Fruit fly (Drosophila melanogaster) whole organism, embryonic: ENCODE data around the gene CG13843.

Experiments used
- CG10267 ChIP-seq: fragments of 200-800 bp; sonication (Bioruptor generic); optimal IDR thresholded peaks from 2 replicates; lab custom pipeline; 2018; ENCODE audit warnings: missing biosample characterization, mild to moderate bottlenecking, missing genetic modification characterization, moderate library complexity
- CG10462 ChIP-seq: fragments of 200-800 bp; sonication (Bioruptor generic); optimal IDR thresholded peaks from 2 replicates; lab custom pipeline; 2016; ENCODE audit warnings: missing biosample characterization, missing genetic modification characterization
- CG10543 ChIP-seq: fragments of 200-800 bp; sonication (Bioruptor generic); optimal IDR thresholded peaks from 3 replicates; lab custom pipeline; 2017; ENCODE audit warnings: missing biosample characterization, mild to moderate bottlenecking, missing genetic modification characterization, moderate library complexity
- CG11695 ChIP-seq: fragments of 200-800 bp; sonication (Bioruptor generic); IDR thresholded peaks from 3 replicates; pipeline ENCODE4 v1.3.6; 2022; ENCODE audit warnings: missing biosample characterization, missing genetic modification characterization
- CG12391 ChIP-seq: fragments of 200-800 bp; sonication (Bioruptor generic); optimal IDR thresholded peaks from 3 replicates; lab custom pipeline; 2018; ENCODE audit warnings: missing biosample characterization, mild to moderate bottlenecking, missing genetic modification characterization, moderate library complexity
- CG14710 ChIP-seq: fragments of 200-800 bp; sonication (Bioruptor generic); optimal IDR thresholded peaks from 3 replicates; lab custom pipeline; 2019; ENCODE audit warnings: missing biosample characterization, mild to moderate bottlenecking, missing genetic modification characterization, moderate library complexity
- CG16815 ChIP-seq: fragments of 200-800 bp; sonication (Bioruptor generic); optimal IDR thresholded peaks from 3 replicates; lab custom pipeline; 2017; ENCODE audit warnings: missing biosample characterization, mild to moderate bottlenecking, missing genetic modification characterization
- CG2120 ChIP-seq: fragments of 200-800 bp; sonication (Bioruptor generic); optimal IDR thresholded peaks from 3 replicates; lab custom pipeline; 2016; ENCODE audit warnings: missing biosample characterization, missing genetic modification characterization
- CG2875 ChIP-seq: fragments of 200-800 bp; sonication (Bioruptor generic); optimal IDR thresholded peaks from 2 replicates; lab custom pipeline; 2017; ENCODE audit warnings: missing biosample characterization, mild to moderate bottlenecking, missing genetic modification characterization, missing genetic modification reagents
- CG30020 ChIP-seq: fragments of 200-800 bp; optimal IDR thresholded peaks from 2 replicates; lab custom pipeline; 2019; ENCODE audit warnings: missing biosample characterization, mild to moderate bottlenecking, missing genetic modification characterization, moderate library complexity
- CG3065 ChIP-seq: fragments of 200-800 bp; sonication (Bioruptor generic); optimal IDR thresholded peaks from 2 replicates; lab custom pipeline; 2016; ENCODE audit warnings: missing biosample characterization, missing genetic modification characterization
- CG32767 ChIP-seq: fragments of 200-800 bp; sonication (Bioruptor generic); IDR thresholded peaks from 2 replicates; pipeline ENCODE4 v1.3.6; 2022; ENCODE audit warnings: missing biosample characterization, missing genetic modification characterization
- CG3847 ChIP-seq: fragments of 200-800 bp; sonication (Bioruptor generic); IDR thresholded peaks from 2 replicates; pipeline ENCODE4 v1.3.6; 2022; ENCODE audit warnings: missing biosample characterization, missing genetic modification characterization
- CG4617 ChIP-seq: fragments of 200-800 bp; sonication (Bioruptor generic); optimal IDR thresholded peaks from 3 replicates; lab custom pipeline; 2016; ENCODE audit warnings: missing biosample characterization, missing genetic modification characterization, borderline replicate concordance
- CG7556 ChIP-seq: fragments of 200-800 bp; sonication (Bioruptor generic); optimal IDR thresholded peaks from 2 replicates; lab custom pipeline; 2017; ENCODE audit warnings: missing biosample characterization, mild to moderate bottlenecking, missing genetic modification characterization
- Camta ChIP-seq: fragments of 200-800 bp; sonication (Bioruptor generic); optimal IDR thresholded peaks from 2 replicates; lab custom pipeline; 2016; ENCODE audit warnings: missing biosample characterization, missing genetic modification characterization
- CoRest ChIP-seq: fragments of 200-800 bp; sonication (Bioruptor generic); optimal IDR thresholded peaks from 3 replicates; lab custom pipeline; 2018; ENCODE audit warnings: missing biosample characterization, mild to moderate bottlenecking, missing genetic modification characterization, moderate library complexity
- Dip2 ChIP-seq: fragments of 200-800 bp; sonication (Bioruptor generic); IDR thresholded peaks from 2 replicates; pipeline ENCODE4 v1.3.6; 2022; ENCODE audit warnings: missing biosample characterization, missing genetic modification characterization
- Dp ChIP-seq: fragments of 200-800 bp; sonication (Bioruptor generic); optimal IDR thresholded peaks from 2 replicates; lab custom pipeline; 2018; ENCODE audit warnings: missing biosample characterization, mild to moderate bottlenecking, missing genetic modification characterization, moderate library complexity
- HmgD ChIP-seq: fragments of 200-800 bp; sonication (Bioruptor generic); optimal IDR thresholded peaks from 3 replicates; lab custom pipeline; 2016; ENCODE audit warnings: missing biosample characterization, missing genetic modification characterization
- Hmr ChIP-seq: fragments of 200-800 bp; sonication (Bioruptor generic); optimal IDR thresholded peaks from 3 replicates; lab custom pipeline; 2017; ENCODE audit warnings: mild to moderate bottlenecking, missing biosample characterization, missing genetic modification reagents, missing genetic modification characterization
- Hr39 ChIP-seq: fragments of >200 bp; optimal IDR thresholded peaks from 2 replicates; lab custom pipeline; 2017
- Lpt ChIP-seq: fragments of >200 bp; optimal IDR thresholded peaks from 2 replicates; lab custom pipeline; 2018; ENCODE audit warnings: missing biosample characterization, missing genetic modification characterization
- Med ChIP-seq: fragments of 200-800 bp; sonication (Bioruptor generic); peaks from one replicate; lab custom pipeline; 2016; ENCODE audit warnings: missing biosample characterization, missing genetic modification characterization, mild to moderate bottlenecking, inconsistent platforms, moderate library complexity
- Nf-YC ChIP-seq: fragments of 200-800 bp; optimal IDR thresholded peaks from 3 replicates; lab custom pipeline; 2019; ENCODE audit warnings: missing biosample characterization, mild to moderate bottlenecking, missing genetic modification characterization, moderate library complexity
- Rfx ChIP-seq: fragments of 200-800 bp; sonication (Bioruptor generic); IDR thresholded peaks from 2 replicates; pipeline ENCODE4 v1.3.6; 2022; ENCODE audit warnings: missing biosample characterization, missing genetic modification characterization
- Scr ChIP-seq: fragments of 200-800 bp; sonication (Bioruptor generic); IDR thresholded peaks from 2 replicates; pipeline ENCODE4 v1.3.6; 2022; ENCODE audit warnings: missing biosample characterization, missing genetic modification characterization; ENCODE audit not compliant: partially characterized antibody
- aop ChIP-seq: fragments of 200-800 bp; sonication (Bioruptor generic); IDR thresholded peaks from 2 replicates; pipeline ENCODE4 v1.3.6; 2022; ENCODE audit warnings: missing biosample characterization, missing genetic modification characterization
- bbx ChIP-seq: fragments of 200-800 bp; sonication (Bioruptor generic); IDR thresholded peaks from 2 replicates; pipeline ENCODE4 v1.3.6; 2022; ENCODE audit warnings: missing biosample characterization, missing genetic modification characterization; ENCODE audit not compliant: partially characterized antibody
- chinmo ChIP-seq: fragments of 200-800 bp; sonication (Bioruptor generic); IDR thresholded peaks from 4 replicates; pipeline ENCODE4 v1.3.6; 2022; ENCODE audit warnings: missing biosample characterization, missing genetic modification characterization; ENCODE audit not compliant: partially characterized antibody
- chn ChIP-seq: fragments of 200-800 bp; sonication (Bioruptor generic); optimal IDR thresholded peaks from 2 replicates; lab custom pipeline; 2016; ENCODE audit warnings: missing biosample characterization, missing genetic modification characterization
- dati ChIP-seq: fragments of 200-800 bp; sonication (Bioruptor generic); IDR thresholded peaks from 2 replicates; pipeline ENCODE4 v1.3.6; 2022; ENCODE audit warnings: missing biosample characterization, missing genetic modification characterization
- dm ChIP-seq: fragments of 200-800 bp; sonication (Bioruptor generic); optimal IDR thresholded peaks from 3 replicates; lab custom pipeline; 2016; ENCODE audit warnings: missing biosample characterization, missing genetic modification characterization
- gro ChIP-seq: fragments of 200-800 bp; sonication (Bioruptor generic); optimal IDR thresholded peaks from 2 replicates; lab custom pipeline; 2016; ENCODE audit warnings: missing biosample characterization, missing genetic modification characterization
- her ChIP-seq: fragments of 200-800 bp; sonication (Bioruptor generic); optimal IDR thresholded peaks from 2 replicates; lab custom pipeline; 2016; ENCODE audit warnings: missing biosample characterization, missing genetic modification characterization
- kay ChIP-seq: fragments of 200-800 bp; sonication (Bioruptor generic); optimal IDR thresholded peaks from 2 replicates; lab custom pipeline; 2016; ENCODE audit warnings: missing biosample characterization, missing genetic modification characterization
- lmd ChIP-seq: fragments of 200-800 bp; sonication (Bioruptor generic); IDR thresholded peaks from 2 replicates; pipeline ENCODE4 v1.3.6; 2022; ENCODE audit warnings: missing biosample characterization, missing genetic modification characterization
- nau ChIP-seq: fragments of 200-800 bp; sonication (Bioruptor generic); optimal IDR thresholded peaks from 3 replicates; lab custom pipeline; 2017; ENCODE audit warnings: missing biosample characterization, mild to moderate bottlenecking, missing genetic modification characterization, missing genetic modification reagents
- odd ChIP-seq: fragments of 200-800 bp; sonication (Bioruptor generic); optimal IDR thresholded peaks from 2 replicates; lab custom pipeline; 2017; ENCODE audit warnings: missing biosample characterization, mild to moderate bottlenecking, missing genetic modification characterization
- repo ChIP-seq: fragments of 200-800 bp; sonication (Bioruptor generic); optimal IDR thresholded peaks from 2 replicates; lab custom pipeline; 2016; ENCODE audit warnings: missing biosample characterization, missing genetic modification characterization
- sd ChIP-seq: fragments of 200-800 bp; sonication (Bioruptor generic); optimal IDR thresholded peaks from 3 replicates; lab custom pipeline; 2018; ENCODE audit warnings: missing biosample characterization, mild to moderate bottlenecking, missing genetic modification characterization, moderate library complexity
- sna ChIP-seq: fragments of 200-800 bp; sonication (Bioruptor generic); IDR thresholded peaks from 2 replicates; pipeline ENCODE4 v1.3.6; 2022; ENCODE audit warnings: missing biosample characterization, missing genetic modification characterization; ENCODE audit not compliant: partially characterized antibody
- sqz ChIP-seq: fragments of 200-800 bp; sonication (Bioruptor generic); optimal IDR thresholded peaks from 3 replicates; lab custom pipeline; 2018; ENCODE audit warnings: missing biosample characterization, mild to moderate bottlenecking, missing genetic modification characterization
- sr ChIP-seq: fragments of 200-800 bp; sonication (Bioruptor generic); IDR thresholded peaks from 3 replicates; pipeline ENCODE4 v1.3.6; 2022; ENCODE audit warnings: missing biosample characterization, missing genetic modification characterization
- tgo ChIP-seq: fragments of 200-800 bp; sonication (Bioruptor generic); IDR thresholded peaks from 3 replicates; pipeline ENCODE4 v1.3.6; 2022; ENCODE audit warnings: missing biosample characterization, missing genetic modification characterization
- tll ChIP-seq, 2 experiments: fragments of 200-800 bp in 1 of 2; fragments of >200 bp in 1 of 2; sonication (Bioruptor generic) in 1 of 2; optimal IDR thresholded peaks; 2 replicates each; lab custom pipeline; 2017 to 2019; ENCODE audit warnings: missing biosample characterization in 2 of 2, missing genetic modification characterization in 2 of 2, mild to moderate bottlenecking in 1 of 2, moderate library complexity in 1 of 2
- unc-4 ChIP-seq: fragments of 200-800 bp; sonication (Bioruptor generic); IDR thresholded peaks from 2 replicates; pipeline ENCODE4 v1.3.6; 2022; ENCODE audit warnings: missing biosample characterization, missing genetic modification characterization; ENCODE audit not compliant: partially characterized antibody

The CG13843 gene

dm6 chr3R:22638604-22639238 lies 29.4 kb downstream of the CG13843 start (continued):
- peak; percentile 37; the same call in 1 of the 2 replicates for TF ChIP-seq CG32767 (GFP tag; lab: Robert Waterston, UW)

- 0 out of 2 replicates have a peak, but pooled peaks have one; percentile 35 for TF ChIP-seq Rfx (GFP tag; lab: Robert Waterston, UW)
- no peak for TF ChIP-seq dm (GFP tag; lab: Kevin White, UChicago)
- TF ChIP-seq CG14710 (tag; lab: Kevin White, UChicago): peak; percentile 77
- TF ChIP-seq Scr (GFP tag; lab: Robert Waterston, UW): peak; percentile 96
- peak; percentile 14 for TF ChIP-seq repo
- peak; percentile 19 for TF ChIP-seq CG2120 (GFP tag; lab: Kevin White, UChicago)
- no peak for TF ChIP-seq sr
- TF ChIP-seq bbx (GFP tag; lab: Robert Waterston, UW): peak; percentile 84
- TF ChIP-seq CG7556 (GFP tag; lab: Kevin White, UChicago): no peak
- no peak for TF ChIP-seq CG3065
- peak; percentile 70 for TF ChIP-seq sd (tag; lab: Kevin White, UChicago)
- TF ChIP-seq odd (GFP tag; lab: Kevin White, UChicago): no peak
- peak; percentile 83 for TF ChIP-seq Hmr (GFP tag; lab: Kevin White, UChicago)
- peak; percentile 32 for TF ChIP-seq CG30020 (tag; lab: Kevin White, UChicago)
- no peak for TF ChIP-seq Hr39 (lab: Kevin White, UChicago)
- TF ChIP-seq Camta: no peak
- TF ChIP-seq chn (GFP tag; lab: Kevin White, UChicago): no peak
- peak; percentile 81; the same call in 2 of the 4 replicates for TF ChIP-seq chinmo (GFP tag; lab: Robert Waterston, UW)
- no peak for TF ChIP-seq tll (GFP tag; optimal IDR thresholded peaks at IDR 0.05; lab: Kevin White, UChicago)
- no peak for TF ChIP-seq Lpt
- no peak for TF ChIP-seq nau (GFP tag; lab: Kevin White, UChicago)
- TF ChIP-seq sqz (GFP tag; lab: Kevin White, UChicago): no peak
- TF ChIP-seq Nf-YC (tag; lab: Kevin White, UChicago): peak; percentile 20
- TF ChIP-seq CG12391 (tag; lab: Kevin White, UChicago): peak; percentile 53
- TF ChIP-seq CG10543: no peak
- no peak for TF ChIP-seq CG2875
- no peak for TF ChIP-seq CG11695 (GFP tag; lab: Robert Waterston, UW)
- peak; percentile 97 for TF ChIP-seq sna
- peak; percentile 20 for TF ChIP-seq gro (GFP tag; lab: Kevin White, UChicago)
- no peak for TF ChIP-seq Dip2 (GFP tag; lab: Robert Waterston, UW)
- no peak for TF ChIP-seq her (GFP tag; lab: Kevin White, UChicago)
- peak; percentile 87 for TF ChIP-seq Med (GFP tag; lab: Kevin White, UChicago)
- TF ChIP-seq kay (GFP tag; lab: Kevin White, UChicago): no peak
- no peak for TF ChIP-seq tgo (GFP tag; lab: Robert Waterston, UW)
- no peak for TF ChIP-seq CG10462 (GFP tag; lab: Kevin White, UChicago)
- TF ChIP-seq HmgD (GFP tag; lab: Kevin White, UChicago): peak; percentile 64
- peak; percentile 88 for TF ChIP-seq CG3847 (GFP tag; lab: Robert Waterston, UW)
- peak; percentile 78 for TF ChIP-seq Dp (GFP tag; lab: Kevin White, UChicago)
- TF ChIP-seq CoRest (tag; lab: Kevin White, UChicago): peak; percentile 72
- TF ChIP-seq dati (GFP tag; lab: Robert Waterston, UW): no peak
- no peak for TF ChIP-seq CG16815
- no peak for TF ChIP-seq aop (GFP tag; lab: Robert Waterston, UW)
- TF ChIP-seq CG4617: peak; percentile 79
- TF ChIP-seq unc-4 (GFP tag; lab: Robert Waterston, UW): peak; percentile 95
- TF ChIP-seq lmd (GFP tag; lab: Robert Waterston, UW): no peak
- TF ChIP-seq CG10267: peak; percentile 67
These were observed 30.1 kb downstream of the CG13843 start, which contains the start of the genes loco and wake for dm6 chr3R:22639239-22639858. Gene loco, minus strand, starts transcription at chr3R:22639387. Gene wake, plus strand, starts transcription at chr3R:22639808.
